Fruit fly (Drosophila melanogaster): ENCODE measurements around the gene Hmgcl.

Gene Hmgcl

dm6 chr2L:6960165-6960564 lies at the start of gene Hmgcl, which contains the start of gene Atac1 (continued):
- TF ChIP-seq stwl (tag; optimal IDR thresholded peaks at IDR 0.05) (no peak), CG17186 (GFP tag; optimal IDR thresholded peaks at IDR 0.05) (no peak), al (GFP tag; IDR thresholded peaks at IDR 0.05) (no peak), CG1529 (GFP tag; optimal IDR thresholded peaks at IDR 0.05) (no peak), CG17385 (GFP tag; optimal IDR thresholded peaks at IDR 0.05) (peak; percentile 89), MBD-R2 (GFP tag; IDR thresholded peaks at IDR 0.05) (peak; percentile 78), vvl (GFP tag; IDR thresholded peaks at IDR 0.05) (0 out of 2 replicates have a peak, but pooled peaks have one; percentile 32), dm (GFP tag; optimal IDR thresholded peaks at IDR 0.05) (peak; percentile 17), CG34224 (GFP tag; IDR thresholded peaks at IDR 0.05; ENCODE audit: partially characterized antibody) (peak; percentile 23; the same call in 1 of the 3 replicates), zen2 (GFP tag; IDR thresholded peaks at IDR 0.05; ENCODE audit: partially characterized antibody) (peak; percentile 35; the same call in 1 of the 3 replicates), MESR4 (GFP tag; optimal IDR thresholded peaks at IDR 0.05) (peak; percentile 42), CG6689 (GFP tag; IDR thresholded peaks at IDR 0.05) (no peak), ftz-f1 (GFP tag; optimal IDR thresholded peaks at IDR 0.05) (no peak)

dm6 chr2L:6913964-6914363 lies 46.2 kb upstream of the Hmgcl start, which contains the start of gene Wee1:
Gene Wee1 (minus strand): TSS chr2L:6914138.
- TF ChIP-seq danr (GFP tag; IDR thresholded peaks at IDR 0.05) (no peak), ewg (GFP tag; optimal IDR thresholded peaks at IDR 0.05) (peak; percentile 25), gfzf (GFP tag; optimal IDR thresholded peaks at IDR 0.05) (peak; percentile 98), sim (GFP tag; IDR thresholded peaks at IDR 0.05) (no peak), CG15601 (tag; optimal IDR thresholded peaks at IDR 0.05) (peak; percentile 13), CG8089 (GFP tag; optimal IDR thresholded peaks at IDR 0.05) (no peak), esg (GFP tag; conservative IDR thresholded peaks at IDR 0.05) (no peak), Adf1 (GFP tag; IDR thresholded peaks at IDR 0.05) (no peak), CG9797 (GFP tag; optimal IDR thresholded peaks at IDR 0.05) (peak; percentile 98), ash1 (GFP tag; optimal IDR thresholded peaks at IDR 0.05) (no peak), p53 (GFP tag; optimal IDR thresholded peaks at IDR 0.05) (no peak), fd3F (GFP tag; optimal IDR thresholded peaks at IDR 0.05) (no peak), lbe (GFP tag; optimal IDR thresholded peaks at IDR 0.05) (no peak), knrl (GFP tag; IDR thresholded peaks at IDR 0.05; ENCODE audit: partially characterized antibody) (no peak), Vsx1 (GFP tag; optimal IDR thresholded peaks at IDR 0.05) (no peak), PHDP (tag; optimal IDR thresholded peaks at IDR 0.05) (no peak), Trl (optimal IDR thresholded peaks at IDR 0.05) (no peak), Trl (GFP tag; optimal IDR thresholded peaks at IDR 0.05) (no peak), eve (GFP tag; optimal IDR thresholded peaks at IDR 0.05) (no peak), CG9876 (GFP tag; optimal IDR thresholded peaks at IDR 0.05) (no peak), CG17568 (GFP tag; optimal IDR thresholded peaks at IDR 0.05) (no peak), chinmo (GFP tag; IDR thresholded peaks at IDR 0.05; ENCODE audit: partially characterized antibody) (peak; percentile 63; the same call in 1 of the 4 replicates), CG8281 (tag; optimal IDR thresholded peaks at IDR 0.05) (no peak), sens-2 (GFP tag; IDR thresholded peaks at IDR 0.05) (no peak), CG1647 (GFP tag; optimal IDR thresholded peaks at IDR 0.05) (no peak), Ptx1 (GFP tag; IDR thresholded peaks at IDR 0.05) (no peak), kay (GFP tag; optimal IDR thresholded peaks at IDR 0.05) (no peak), Side (GFP tag; optimal IDR thresholded peaks at IDR 0.05) (no peak), gro (GFP tag; optimal IDR thresholded peaks at IDR 0.05) (no peak), fd96Cb (tag; optimal IDR thresholded peaks at IDR 0.05) (no peak), CG30020 (tag; optimal IDR thresholded peaks at IDR 0.05) (peak; percentile 28), Six4 (GFP tag; optimal IDR thresholded peaks at IDR 0.05) (no peak), CG1832 (GFP tag; optimal IDR thresholded peaks at IDR 0.05) (no peak), sug (tag; optimal IDR thresholded peaks at IDR 0.05) (no peak), CG17385 (GFP tag; optimal IDR thresholded peaks at IDR 0.05) (no peak), B-H2 (GFP tag; optimal IDR thresholded peaks at IDR 0.05) (no peak), Mrtf (GFP tag; IDR thresholded peaks at IDR 0.05) (no peak), ab (GFP tag; optimal IDR thresholded peaks at IDR 0.05) (no peak), jumu (GFP tag; optimal IDR thresholded peaks at IDR 0.05) (no peak)
